Worm (Caenorhabditis elegans) whole organism, mixed stage, embryonic: ENCODE results near the gene fbxa-18.

Experiments used
- blmp-1 ChIP-seq: fragments of 150-350 bp; optimal IDR thresholded peaks from 2 replicates; lab custom pipeline; 2014; ENCODE audit warnings: missing biosample characterization, missing genetic modification characterization
- ces-1 ChIP-seq: fragments of 150-350 bp; optimal IDR thresholded peaks from 2 replicates; lab custom pipeline; 2014; ENCODE audit warnings: missing biosample characterization, missing genetic modification reagents, missing genetic modification characterization
- mep-1 ChIP-seq: fragments of 150-350 bp; optimal IDR thresholded peaks from 2 replicates; lab custom pipeline; 2017; ENCODE audit warnings: missing biosample characterization, missing genetic modification reagents, missing genetic modification characterization, inconsistent platforms
- nhr-237 ChIP-seq: fragments of 150-350 bp; optimal IDR thresholded peaks from 2 replicates; lab custom pipeline; 2014; ENCODE audit warnings: missing biosample characterization, missing genetic modification characterization
- nhr-76 ChIP-seq: sonication (generic microtip); optimal IDR thresholded peaks from 2 replicates; lab custom pipeline; 2017; ENCODE audit warnings: missing biosample characterization, missing genetic modification characterization
- unc-39 ChIP-seq: fragments of 150-350 bp; optimal IDR thresholded peaks from 2 replicates; lab custom pipeline; 2014; ENCODE audit warnings: missing biosample characterization, missing genetic modification characterization

DNA sequence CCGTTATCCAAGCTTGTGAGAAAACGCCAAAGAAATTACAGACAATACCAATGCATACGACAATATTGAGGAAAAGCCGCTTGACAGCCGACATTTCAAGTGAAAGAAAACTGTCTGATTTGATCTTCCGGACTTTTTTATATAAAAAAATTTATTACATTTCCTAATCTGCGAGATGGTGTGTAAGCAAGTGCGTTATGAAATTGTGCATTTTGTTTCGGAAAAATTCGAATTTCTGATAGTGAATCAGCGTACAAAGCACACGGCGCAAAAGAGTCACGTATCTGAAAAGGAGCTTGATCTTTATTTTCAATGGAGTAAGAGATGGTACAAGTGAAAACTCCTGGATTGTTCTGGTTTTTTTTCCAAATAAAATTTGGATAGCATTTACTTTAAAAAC lies 1.4 kb upstream of the fbxa-18 start, which contains the start of gene clc-32:
- TF ChIP-seq nhr-76 (tag; lab: Kevin White, UChicago) (no peak), nhr-237 (tag; lab: Kevin White, UChicago) (no peak), unc-39 (no peak), ces-1 (no peak), mep-1 (no peak), blmp-1 (tag; lab: Kevin White, UChicago) (no peak)
